Worm (Caenorhabditis elegans): ENCODE results near the gene B0507.9.

DNA sequence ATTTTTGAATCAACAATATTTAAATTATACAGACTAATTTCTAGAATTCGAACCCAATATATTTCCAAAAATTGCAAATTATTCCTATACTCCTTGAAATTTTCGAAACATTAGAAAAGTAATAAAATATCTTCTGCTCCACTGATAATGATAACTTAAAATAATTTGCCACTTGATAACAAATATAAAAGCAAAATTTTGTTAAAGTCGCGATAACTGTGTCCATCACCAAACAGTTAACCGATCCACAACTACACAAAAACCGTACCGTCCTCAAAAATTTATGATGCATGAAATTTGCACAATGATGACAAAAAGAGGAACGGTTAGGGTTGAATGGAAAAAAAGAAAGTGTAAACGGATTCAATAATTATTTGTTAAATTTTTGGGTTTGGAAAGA lies 32.6 kb upstream of the B0507.9 start:
- TF ChIP-seq dao-5 (tag; optimal IDR thresholded peaks at IDR 0.05) (no peak), W03F9.2 (tag; optimal IDR thresholded peaks at IDR 0.05) (no peak), him-1 (tag; optimal IDR thresholded peaks at IDR 0.05) (no peak)
